Worm (Caenorhabditis elegans): ENCODE measurements around the gene igcm-3.

Gene igcm-3

DNA sequence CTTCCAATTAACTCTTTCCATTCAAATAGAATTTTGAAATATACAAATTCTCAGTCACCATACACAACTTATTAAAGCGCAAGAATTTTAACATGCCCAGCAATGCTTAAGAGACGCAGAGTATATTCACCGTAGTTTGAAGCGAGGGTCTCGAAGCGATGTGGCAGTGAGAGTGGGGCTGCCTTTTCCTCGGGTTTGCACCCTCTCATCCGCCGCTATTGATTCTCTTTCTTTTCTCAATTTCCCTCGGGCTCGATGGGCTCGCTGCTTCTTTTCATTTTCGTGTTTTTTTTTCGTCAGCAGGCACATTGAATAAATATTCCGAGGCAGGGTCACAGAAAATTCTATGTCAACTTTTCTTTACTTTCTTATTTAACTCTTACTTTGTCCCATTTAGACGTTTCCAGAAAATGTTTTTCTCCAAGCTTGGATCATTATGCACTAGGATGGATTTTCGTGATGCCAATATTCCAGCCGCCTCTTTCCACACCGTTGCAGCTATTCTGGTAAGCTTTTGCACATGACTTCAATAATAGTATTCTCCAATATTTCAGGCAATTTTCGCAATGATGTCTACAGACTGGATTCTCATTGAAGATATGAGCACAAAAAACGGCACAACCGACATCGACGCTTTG is 17.0 kb downstream of the igcm-3 start, which contains the start of gene T14G11.1:
Gene T14G11.1 (plus strand): TSS at position 408 of the 638 bp plus-strand sequence.
- TF ChIP-seq T22C8.4 (GFP tag; IDR thresholded peaks at IDR 0.05) (0 out of 2 replicates have a peak, but pooled peaks have one; percentile 32), cog-1 (tag; optimal IDR thresholded peaks at IDR 0.05) (peak; percentile 27), ztf-23 (GFP tag; IDR thresholded peaks at IDR 0.05) (no peak)

DNA sequence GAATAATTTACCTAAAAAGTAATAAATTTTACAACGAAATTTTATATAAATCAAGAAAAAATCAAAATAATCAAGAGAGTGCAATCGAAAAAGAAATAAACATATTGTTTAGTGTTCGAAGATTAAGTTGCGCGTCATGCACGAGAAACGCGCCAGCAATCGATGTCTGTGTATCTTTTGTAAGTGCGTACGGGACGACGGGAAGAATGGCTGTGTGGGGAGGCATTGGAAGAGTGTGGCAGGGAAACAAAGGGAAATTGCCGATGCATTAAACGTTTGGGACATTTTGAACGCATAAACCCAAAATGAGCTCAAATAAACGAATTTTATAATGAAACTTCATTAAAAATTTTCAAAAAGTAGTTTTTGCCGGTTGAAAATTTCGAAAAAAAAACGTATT is 18.5 kb downstream of the igcm-3 start, which contains the start of gene immt-1:
Gene immt-1 (minus strand): TSS at position 11 of the 400 bp plus-strand sequence.
- TF ChIP-seq klf-2 (GFP tag; conservative IDR thresholded peaks at IDR 0.05): no peak
- TF ChIP-seq flt-1 (GFP tag; IDR thresholded peaks at IDR 0.05): 0 out of 2 replicates have a peak, but pooled peaks have one; percentile 43
- peak; percentile 65; the same call in 1 of the 2 replicates for TF ChIP-seq ztf-23 (GFP tag; IDR thresholded peaks at IDR 0.05)
- TF ChIP-seq cog-1 (tag; optimal IDR thresholded peaks at IDR 0.05): peak; percentile 44

DNA sequence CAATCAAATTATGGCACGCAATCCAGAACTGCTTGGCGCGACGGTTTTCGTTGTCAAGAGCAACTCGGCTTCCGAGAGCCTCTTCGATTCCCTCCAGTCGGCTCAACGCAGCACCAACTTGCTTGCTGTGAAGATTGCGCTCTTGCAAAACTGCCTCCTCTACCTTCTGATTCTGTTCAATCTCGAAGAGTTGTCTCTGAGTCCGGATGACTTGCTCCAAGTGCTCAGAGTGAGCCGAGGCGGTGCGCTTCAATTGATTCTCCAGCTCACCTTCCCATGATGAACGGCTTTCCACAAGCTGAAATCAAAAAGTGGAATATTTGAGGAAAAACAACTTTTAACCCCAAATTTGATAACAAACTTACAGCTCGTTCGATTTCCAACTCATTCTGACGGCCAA is 21.2 kb downstream of the igcm-3 start:
- TF ChIP-seq flt-1 (GFP tag; IDR thresholded peaks at IDR 0.05) (no peak), ref-1 (GFP tag; conservative IDR thresholded peaks at IDR 0.05) (no peak), tab-1 (GFP tag; IDR thresholded peaks at IDR 0.05) (no peak), ztf-29 (GFP tag; IDR thresholded peaks at IDR 0.05) (no peak)

DNA sequence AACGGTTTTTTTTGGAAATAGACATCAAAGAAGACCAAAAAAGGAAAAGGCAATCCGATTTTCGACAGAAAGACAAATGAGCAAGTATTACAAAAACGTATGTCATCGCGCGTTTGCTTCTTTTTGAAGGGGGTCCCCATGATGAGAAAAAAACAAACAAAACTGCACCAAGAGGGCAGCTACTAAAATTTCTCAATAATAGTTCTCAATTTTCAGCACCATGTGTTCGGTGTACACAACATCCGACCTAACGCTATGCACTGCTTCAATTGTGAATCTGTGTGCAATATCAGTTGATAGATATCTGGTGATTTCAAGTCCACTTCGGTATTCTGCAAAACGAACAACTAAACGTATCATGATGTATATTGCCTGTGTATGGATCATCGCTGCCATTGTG is 31.1 kb downstream of the igcm-3 start:
- TF ChIP-seq tab-1 (GFP tag; IDR thresholded peaks at IDR 0.05): no peak

DNA sequence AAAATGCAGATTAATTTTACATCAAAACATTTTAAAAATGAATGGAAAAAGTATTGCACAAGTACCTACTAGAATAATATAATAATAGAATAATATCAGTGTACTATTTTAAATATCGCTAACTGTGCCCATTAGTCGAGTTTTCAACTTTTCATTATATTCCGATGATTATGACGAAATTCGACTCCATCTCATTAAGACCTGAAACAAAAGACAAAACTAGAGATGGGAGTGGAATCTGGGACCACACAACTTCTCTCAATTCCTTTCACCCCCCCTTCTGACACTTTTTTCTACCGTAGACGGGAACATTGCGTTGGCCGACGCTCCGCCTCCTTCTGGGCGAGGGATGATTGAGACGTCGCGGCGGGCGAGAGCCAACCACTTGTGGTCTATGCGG is 32.4 kb downstream of the igcm-3 start, which contains the start of gene ser-7:
Gene ser-7 (plus strand): TSS at position 301 of the 400 bp plus-strand sequence.
- TF ChIP-seq flt-1 (GFP tag; IDR thresholded peaks at IDR 0.05): no peak
- TF ChIP-seq ref-1 (GFP tag; conservative IDR thresholded peaks at IDR 0.05): no peak
- no peak for TF ChIP-seq med-1 (GFP tag; optimal IDR thresholded peaks at IDR 0.05; ENCODE audit: insufficient read depth)
- no peak for TF ChIP-seq T22C8.4 (GFP tag; IDR thresholded peaks at IDR 0.05)
- no peak for TF ChIP-seq ztf-29 (GFP tag; IDR thresholded peaks at IDR 0.05)
- no peak for TF ChIP-seq klf-2 (GFP tag; conservative IDR thresholded peaks at IDR 0.05)
- TF ChIP-seq tab-1 (GFP tag; IDR thresholded peaks at IDR 0.05): no peak
- TF ChIP-seq ztf-23 (GFP tag; IDR thresholded peaks at IDR 0.05): no peak
- TF ChIP-seq cog-1 (tag; optimal IDR thresholded peaks at IDR 0.05): no peak

DNA sequence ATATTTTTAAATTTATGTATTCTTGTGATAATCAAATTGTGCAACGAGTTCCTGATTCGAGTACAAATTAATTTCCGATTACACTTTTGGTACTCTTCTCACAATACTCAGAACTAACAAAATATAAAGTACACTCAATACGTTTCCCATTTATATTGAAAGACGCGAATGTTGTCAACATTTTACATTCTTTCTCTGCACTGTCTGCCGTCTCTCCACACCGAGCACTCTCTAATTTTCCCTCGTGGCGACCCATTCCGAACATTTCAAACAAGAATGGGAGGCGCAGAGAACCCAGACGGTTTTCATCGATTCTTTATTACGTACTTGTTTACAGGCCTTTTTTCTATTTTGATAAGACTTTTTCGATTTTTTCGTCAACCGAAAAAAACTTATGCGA is 37.9 kb downstream of the igcm-3 start, which contains the start of gene C09B7.2:
Gene C09B7.2 (plus strand): TSS at position 349 of the 400 bp plus-strand sequence.
- TF ChIP-seq flt-1 (GFP tag; IDR thresholded peaks at IDR 0.05) (no peak), ztf-23 (GFP tag; IDR thresholded peaks at IDR 0.05) (no peak), ztf-29 (GFP tag; IDR thresholded peaks at IDR 0.05) (no peak), klf-2 (GFP tag; conservative IDR thresholded peaks at IDR 0.05) (no peak), med-1 (GFP tag; optimal IDR thresholded peaks at IDR 0.05; ENCODE audit: insufficient read depth) (no peak), cog-1 (tag; optimal IDR thresholded peaks at IDR 0.05) (no peak), T22C8.4 (GFP tag; IDR thresholded peaks at IDR 0.05) (no peak), ref-1 (GFP tag; conservative IDR thresholded peaks at IDR 0.05) (no peak), tab-1 (GFP tag; IDR thresholded peaks at IDR 0.05) (no peak)

- no peak for TF ChIP-seq tab-1 (GFP tag; IDR thresholded peaks at IDR 0.05)
- no peak for TF ChIP-seq flt-1 (GFP tag; IDR thresholded peaks at IDR 0.05)
- TF ChIP-seq ref-1 (GFP tag; conservative IDR thresholded peaks at IDR 0.05): no peak
- TF ChIP-seq med-1 (GFP tag; optimal IDR thresholded peaks at IDR 0.05; ENCODE audit: insufficient read depth): no peak
Measured at ce11 chrX:2664273-2664672, 41.4 kb downstream of the igcm-3 start, which contains the start of gene F54G2.1. Gene F54G2.1 (minus strand): TSS chrX:2664373.

DNA sequence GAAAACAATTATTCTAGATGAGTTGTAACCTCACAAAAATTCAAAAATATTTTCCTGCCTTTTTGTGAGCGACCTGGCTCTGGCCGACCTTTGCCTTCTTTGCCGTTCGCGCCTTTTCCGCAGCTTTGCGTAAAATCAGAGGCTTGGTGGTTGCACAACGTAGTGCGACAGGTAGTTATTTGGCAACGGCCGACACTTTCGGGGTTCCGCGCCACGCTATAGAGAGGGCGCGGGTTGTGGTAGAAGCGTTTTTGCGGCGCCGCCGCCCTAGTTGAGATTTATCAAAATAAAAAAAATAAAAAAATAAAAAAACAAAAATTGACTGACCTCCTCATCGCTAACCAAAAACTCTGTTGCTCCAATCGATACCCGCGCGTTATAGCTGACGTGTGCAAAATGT is 41.9 kb downstream of the igcm-3 start:
- TF ChIP-seq ref-1 (GFP tag; conservative IDR thresholded peaks at IDR 0.05) (no peak), T22C8.4 (GFP tag; IDR thresholded peaks at IDR 0.05) (peak; percentile 8; the same call in 1 of the 2 replicates)

- TF ChIP-seq med-1 (GFP tag; optimal IDR thresholded peaks at IDR 0.05; ENCODE audit: insufficient read depth) (no peak), ztf-29 (GFP tag; IDR thresholded peaks at IDR 0.05) (no peak), T22C8.4 (GFP tag; IDR thresholded peaks at IDR 0.05) (no peak), flt-1 (GFP tag; IDR thresholded peaks at IDR 0.05) (no peak), cog-1 (tag; optimal IDR thresholded peaks at IDR 0.05) (no peak), klf-2 (GFP tag; conservative IDR thresholded peaks at IDR 0.05) (no peak), ref-1 (GFP tag; conservative IDR thresholded peaks at IDR 0.05) (no peak), ztf-23 (GFP tag; IDR thresholded peaks at IDR 0.05) (no peak), tab-1 (GFP tag; IDR thresholded peaks at IDR 0.05) (no peak)
Measured at ce11 chrX:2654334-2654733, 51.3 kb downstream of the igcm-3 start.
